Worm (Caenorhabditis elegans) whole organism, mixed stage, embryonic: ENCODE measurements around the gene F56D5.2.

Source experiments
- ceh-83 ChIP-seq: fragments of 200-800 bp; sonication (Bioruptor generic); optimal IDR thresholded peaks from 2 replicates; lab custom pipeline; 2018; ENCODE audit warnings: mild to moderate bottlenecking, missing genetic modification characterization, missing compliant biosample characterization
- ces-1 ChIP-seq: fragments of 150-350 bp; optimal IDR thresholded peaks from 2 replicates; lab custom pipeline; 2014; ENCODE audit warnings: missing biosample characterization, missing genetic modification reagents, missing genetic modification characterization
- lin-13 ChIP-seq: fragments of 150-350 bp; optimal IDR thresholded peaks from 2 replicates; lab custom pipeline; 2014; ENCODE audit warnings: missing biosample characterization, missing genetic modification characterization
- lin-32 ChIP-seq: fragments of 200-800 bp; sonication (Bioruptor generic); optimal IDR thresholded peaks from 2 replicates; lab custom pipeline; 2018; ENCODE audit warnings: mild to moderate bottlenecking, missing genetic modification characterization, missing compliant biosample characterization
- mab-5 ChIP-seq: fragments of 150-350 bp; optimal IDR thresholded peaks from 2 replicates; lab custom pipeline; 2014; ENCODE audit warnings: missing biosample characterization, missing genetic modification characterization
- mep-1 ChIP-seq: fragments of 150-350 bp; optimal IDR thresholded peaks from 2 replicates; lab custom pipeline; 2017; ENCODE audit warnings: missing biosample characterization, missing genetic modification reagents, missing genetic modification characterization, inconsistent platforms
- nhr-76 ChIP-seq: sonication (generic microtip); optimal IDR thresholded peaks from 2 replicates; lab custom pipeline; 2017; ENCODE audit warnings: missing biosample characterization, missing genetic modification characterization
- pha-4 ChIP-seq: fragments of 150-350 bp; optimal IDR thresholded peaks from 2 replicates; lab custom pipeline; 2018; ENCODE audit warnings: missing biosample characterization, missing genetic modification reagents, missing genetic modification characterization
- sptf-1 ChIP-seq: sonication (generic microtip); optimal IDR thresholded peaks from 2 replicates; lab custom pipeline; 2017; ENCODE audit warnings: mild to moderate bottlenecking, missing genetic modification characterization, moderate library complexity, missing compliant biosample characterization
- zip-8 ChIP-seq: fragments of 150-350 bp; optimal IDR thresholded peaks from 2 replicates; lab custom pipeline; 2014; ENCODE audit warnings: missing biosample characterization, missing genetic modification characterization
- ztf-11 ChIP-seq: fragments of 150-350 bp; optimal IDR thresholded peaks from 2 replicates; lab custom pipeline; 2014; ENCODE audit warnings: missing biosample characterization, missing genetic modification characterization

ce11 chrIV:9445407-9445806 is 47.0 kb upstream of the F56D5.2 start, which contains the start of gene hsp-12.3:
- TF ChIP-seq lin-13 (tag; lab: Kevin White, UChicago) (no peak), sptf-1 (tag; lab: Kevin White, UChicago) (no peak), nhr-76 (tag; lab: Kevin White, UChicago) (no peak), lin-32 (no peak), ztf-11 (tag; lab: Kevin White, UChicago) (no peak), zip-8 (no peak), pha-4 (tag; lab: Kevin White, UChicago) (no peak), mep-1 (tag; lab: Kevin White, UChicago) (no peak), ces-1 (GFP tag; lab: Kevin White, UChicago) (no peak), ceh-83 (GFP tag; lab: Kevin White, UChicago) (no peak), mab-5 (tag; lab: Kevin White, UChicago) (no peak)
